Worm (Caenorhabditis elegans) whole organism, L4 larva: Measurements from ENCODE around the gene Y43F8A.1.

Source experiments
- F37D6.2 ChIP-seq: sonication (generic microtip); optimal IDR thresholded peaks from 2 replicates; lab custom pipeline; 2016; ENCODE audit warnings: mild to moderate bottlenecking, missing genetic modification characterization, missing compliant biosample characterization
- F44E2.7 ChIP-seq: fragments of 200-800 bp; sonication (Bioruptor generic); IDR thresholded peaks from 2 replicates; pipeline ENCODE4 v2.1.2; 2022; ENCODE audit warnings: missing genetic modification characterization, missing compliant biosample characterization
- F49E8.2 ChIP-seq: sonication (generic microtip); optimal IDR thresholded peaks from 2 replicates; lab custom pipeline; 2016; ENCODE audit warnings: missing compliant biosample characterization, mild to moderate bottlenecking, missing genetic modification characterization, borderline replicate concordance
- T26A8.4 ChIP-seq: fragments of 200-800 bp; sonication (Bioruptor generic); IDR thresholded peaks from 2 replicates; pipeline ENCODE4 v1.3.6; 2022; ENCODE audit warnings: missing genetic modification characterization, missing compliant biosample characterization
- Y105C5A.15 ChIP-seq: fragments of 200-800 bp; sonication (Bioruptor generic); IDR thresholded peaks from 2 replicates; pipeline ENCODE4 v1.3.6; 2022; ENCODE audit warnings: missing genetic modification characterization, missing compliant biosample characterization
- aha-1 ChIP-seq: fragments of 150-350 bp; peaks from one replicate; lab custom pipeline; 2014; ENCODE audit warnings: missing biosample characterization, missing genetic modification characterization
- aly-2 ChIP-seq: sonication (generic microtip); optimal IDR thresholded peaks from 2 replicates; lab custom pipeline; 2018; ENCODE audit warnings: missing biosample characterization, missing genetic modification characterization
- attf-4 ChIP-seq: sonication (generic microtip); optimal IDR thresholded peaks from 3 replicates; lab custom pipeline; 2017; ENCODE audit warnings: missing biosample characterization, missing genetic modification characterization
- ceh-20 ChIP-seq: fragments of 200-800 bp; sonication (Bioruptor generic); IDR thresholded peaks from 2 replicates; pipeline ENCODE4 v1.3.6; 2022; ENCODE audit warnings: missing genetic modification reagents, missing genetic modification characterization, missing compliant biosample characterization
- ceh-82 ChIP-seq: sonication (generic microtip); optimal IDR thresholded peaks from 2 replicates; lab custom pipeline; 2017; ENCODE audit warnings: missing biosample characterization, missing genetic modification characterization
- ces-1 ChIP-seq: fragments of 150-350 bp; sonication (generic microtip); optimal IDR thresholded peaks from 4 replicates; lab custom pipeline; 2014; ENCODE audit warnings: missing biosample characterization, missing genetic modification reagents, missing genetic modification characterization
- ctbp-1 ChIP-seq: fragments of 200-800 bp; sonication (Bioruptor generic); IDR thresholded peaks from 2 replicates; pipeline ENCODE4 v1.3.6; 2022; ENCODE audit warnings: missing genetic modification reagents, missing genetic modification characterization, missing compliant biosample characterization
- daf-16 ChIP-seq, 3 experiments: sonication (generic microtip); optimal IDR thresholded peaks; 2 replicates each; lab custom pipeline; 2016 to 2017; ENCODE audit warnings: missing genetic modification characterization in 3 of 3, missing genetic modification reagents in 3 of 3, mild to moderate bottlenecking in 2 of 3, missing compliant biosample characterization in 2 of 3, missing biosample characterization in 1 of 3, moderate library complexity in 1 of 3
- dmd-6 ChIP-seq: fragments of 200-800 bp; sonication (Bioruptor generic); IDR thresholded peaks from 2 replicates; pipeline ENCODE4 v1.3.6; 2022; ENCODE audit warnings: missing genetic modification reagents, missing genetic modification characterization, missing compliant biosample characterization
- dmd-9 ChIP-seq: fragments of 200-800 bp; sonication (Bioruptor generic); IDR thresholded peaks from 2 replicates; pipeline ENCODE4 v1.3.6; 2022; ENCODE audit warnings: missing genetic modification reagents, missing genetic modification characterization, missing compliant biosample characterization
- duxl-1 ChIP-seq: sonication (generic microtip); optimal IDR thresholded peaks from 2 replicates; lab custom pipeline; 2016; ENCODE audit warnings: mild to moderate bottlenecking, missing genetic modification characterization, moderate library complexity, missing compliant biosample characterization; ENCODE audit not compliant: poor library complexity
- dve-1 ChIP-seq: sonication (generic microtip); optimal IDR thresholded peaks from 2 replicates; lab custom pipeline; 2017; ENCODE audit warnings: antibody characterized with exemption, mild to moderate bottlenecking, missing genetic modification characterization, missing compliant biosample characterization; ENCODE audit not compliant: insufficient read depth
- egl-43 ChIP-seq: fragments of 200-800 bp; sonication (Bioruptor generic); IDR thresholded peaks from 2 replicates; pipeline ENCODE4 v1.3.6; 2022; ENCODE audit warnings: missing genetic modification reagents, missing genetic modification characterization, missing compliant biosample characterization
- fkh-10 ChIP-seq: fragments of 150-350 bp; optimal IDR thresholded peaks from 2 replicates; lab custom pipeline; 2014; ENCODE audit warnings: missing biosample characterization, missing genetic modification reagents, missing genetic modification characterization
- hlh-11 ChIP-seq: fragments of 200-800 bp; sonication (Bioruptor generic); optimal IDR thresholded peaks from 2 replicates; lab custom pipeline; 2018; ENCODE audit warnings: mild to moderate bottlenecking, missing genetic modification characterization, missing compliant biosample characterization
- hmg-1.1 ChIP-seq: fragments of 200-800 bp; sonication (Bioruptor generic); IDR thresholded peaks from 2 replicates; pipeline ENCODE4 v1.3.6; 2022; ENCODE audit warnings: missing genetic modification reagents, missing genetic modification characterization, missing compliant biosample characterization
- lin-13 ChIP-seq: fragments of 150-350 bp; optimal IDR thresholded peaks from 2 replicates; lab custom pipeline; 2014; ENCODE audit warnings: missing biosample characterization, missing genetic modification reagents, missing genetic modification characterization
- lin-29 ChIP-seq: fragments of 200-800 bp; sonication (Bioruptor generic); IDR thresholded peaks from 2 replicates; pipeline ENCODE4 v1.3.6; 2022; ENCODE audit warnings: missing genetic modification reagents, missing genetic modification characterization, missing compliant biosample characterization
- lir-3 ChIP-seq: sonication (generic microtip); optimal IDR thresholded peaks from 2 replicates; lab custom pipeline; 2016; ENCODE audit warnings: mild to moderate bottlenecking, missing genetic modification characterization, missing compliant biosample characterization
- madf-5 ChIP-seq, 2 experiments: fragments of 200-800 bp; sonication (Bioruptor generic); IDR thresholded peaks; 2 replicates each; pipeline ENCODE4 v1.3.6; 2022; ENCODE audit warnings: missing compliant biosample characterization in 2 of 2, missing genetic modification characterization in 2 of 2
- mep-1 ChIP-seq: fragments of 150-350 bp; sonication (generic microtip); optimal IDR thresholded peaks from 3 replicates; lab custom pipeline; 2014; ENCODE audit warnings: missing biosample characterization, missing genetic modification characterization
- nhr-28 ChIP-seq: fragments of 150-350 bp; optimal IDR thresholded peaks from 2 replicates; lab custom pipeline; 2014; ENCODE audit warnings: missing biosample characterization, missing genetic modification characterization
- nhr-42 ChIP-seq: fragments of 200-800 bp; sonication (Bioruptor generic); IDR thresholded peaks from 2 replicates; pipeline ENCODE4 v1.3.6; 2022; ENCODE audit warnings: missing genetic modification characterization, missing compliant biosample characterization
- nhr-48 ChIP-seq: sonication (generic microtip); optimal IDR thresholded peaks from 2 replicates; lab custom pipeline; 2016; ENCODE audit warnings: mild to moderate bottlenecking, missing genetic modification characterization, missing compliant biosample characterization
- nhr-77 ChIP-seq: fragments of 150-350 bp; optimal IDR thresholded peaks from 2 replicates; lab custom pipeline; 2014; ENCODE audit warnings: missing biosample characterization, missing genetic modification characterization
- pha-4 ChIP-seq, 2 experiments: fragments of 150-350 bp in 1 of 2; fragments of 200-800 bp in 1 of 2; sonication (Bioruptor generic) in 1 of 2; IDR thresholded peaks in 1 of 2; optimal IDR thresholded peaks in 1 of 2; 2 replicates each; pipeline versions ENCODE4 v1.3.6 to Lab custom; 2014 to 2022; ENCODE audit warnings: missing genetic modification characterization in 2 of 2, missing genetic modification reagents in 2 of 2, missing biosample characterization in 1 of 2, missing compliant biosample characterization in 1 of 2
- php-3 ChIP-seq: fragments of 200-800 bp; sonication (Bioruptor generic); IDR thresholded peaks from 2 replicates; pipeline ENCODE4 v1.3.6; 2022; ENCODE audit warnings: missing genetic modification reagents, missing genetic modification characterization, missing compliant biosample characterization
- pqm-1 ChIP-seq: sonication (generic microtip); optimal IDR thresholded peaks from 2 replicates; lab custom pipeline; 2017; ENCODE audit warnings: missing biosample characterization, missing genetic modification characterization
- saeg-2 ChIP-seq: fragments of 200-800 bp; sonication (Bioruptor generic); IDR thresholded peaks from 2 replicates; pipeline ENCODE4 v1.3.6; 2022; ENCODE audit warnings: missing genetic modification reagents, missing genetic modification characterization, missing compliant biosample characterization
- sdz-12 ChIP-seq: fragments of 200-800 bp; sonication (Bioruptor generic); optimal IDR thresholded peaks from 2 replicates; lab custom pipeline; 2018; ENCODE audit warnings: mild to moderate bottlenecking, missing genetic modification characterization, missing compliant biosample characterization
- set-16 ChIP-seq: fragments of 200-800 bp; sonication (Bioruptor generic); IDR thresholded peaks from 2 replicates; pipeline ENCODE4 v1.3.6; 2022; ENCODE audit warnings: missing genetic modification reagents, missing genetic modification characterization, missing compliant biosample characterization
- spr-1 ChIP-seq: sonication (generic microtip); optimal IDR thresholded peaks from 2 replicates; lab custom pipeline; 2016; ENCODE audit warnings: mild to moderate bottlenecking, missing genetic modification characterization, missing compliant biosample characterization
- spr-3 ChIP-seq: fragments of 200-800 bp; sonication (Bioruptor generic); optimal IDR thresholded peaks from 2 replicates; lab custom pipeline; 2018; ENCODE audit warnings: mild to moderate bottlenecking, missing genetic modification characterization, missing compliant biosample characterization
- unc-62 ChIP-seq, 3 experiments: fragments of 150-350 bp in 1 of 3; sonication (generic microtip); optimal IDR thresholded peaks in 2 of 3; peaks in 1 of 3; 1 replicate in 1 of 3; 2 replicates in 2 of 3; lab custom pipeline; 2014 to 2017; ENCODE audit warnings: missing biosample characterization in 3 of 3, missing genetic modification characterization in 3 of 3, missing genetic modification reagents in 3 of 3, missing genotype in 1 of 3
- zag-1 ChIP-seq: fragments of 150-350 bp; optimal IDR thresholded peaks from 2 replicates; lab custom pipeline; 2014; ENCODE audit warnings: missing biosample characterization, missing genetic modification characterization
- ztf-7 ChIP-seq: fragments of 150-350 bp; optimal IDR thresholded peaks from 2 replicates; lab custom pipeline; 2014; ENCODE audit warnings: missing biosample characterization, missing genetic modification characterization

The Y43F8A.1 gene

ce11 chrV:19402855-19403254 is 32.6 kb downstream of the Y43F8A.1 start, which contains the start of gene C25F9.12:
Gene C25F9.12, minus strand, starts transcription at chrV:19402955.
- TF ChIP-seq ztf-7 = no peak
- no peak for TF ChIP-seq pha-4 (GFP tag; IDR thresholded peaks at IDR 0.05; lab: Robert Waterston, UW)
- no peak for TF ChIP-seq pha-4 (tag; optimal IDR thresholded peaks at IDR 0.05; lab: Kevin White, UChicago)
- no peak for TF ChIP-seq mep-1
- no peak for TF ChIP-seq aly-2 (tag; lab: Kevin White, UChicago)
- no peak for TF ChIP-seq aha-1 (tag; lab: Kevin White, UChicago)
- no peak for TF ChIP-seq Y105C5A.15 (GFP tag; lab: Robert Waterston, UW)
- TF ChIP-seq nhr-28 (tag; lab: Kevin White, UChicago) = no peak

ce11 chrV:19403619-19404018 is 33.3 kb downstream of the Y43F8A.1 start:
- TF ChIP-seq ceh-82 (tag; lab: Kevin White, UChicago) = no peak
- TF ChIP-seq aha-1 (tag; lab: Kevin White, UChicago) = peak; percentile 60
- no peak for TF ChIP-seq nhr-77 (tag; lab: Kevin White, UChicago)
- TF ChIP-seq, all 104 proteins: peak for 1

- TF ChIP-seq egl-43 (GFP tag; lab: Robert Waterston, UW) (no peak), hmg-1.1 (no peak), pqm-1 (peak; percentile 62), php-3 (GFP tag; lab: Robert Waterston, UW) (no peak), dve-1 (tag; lab: Kevin White, UChicago) (peak; percentile 18), hlh-11 (tag; lab: Kevin White, UChicago) (peak; percentile 28), aha-1 (tag; lab: Kevin White, UChicago) (peak; percentile 39), saeg-2 (no peak), unc-62 (GFP tag; optimal IDR thresholded peaks at IDR 0.05 in 1 of 2; lab: Kevin White, UChicago) (peak in 1 of 2 experiments; percentile 2), unc-62 (tag; optimal IDR thresholded peaks at IDR 0.05; lab: Kevin White, UChicago) (no peak), nhr-28 (tag; lab: Kevin White, UChicago) (peak; percentile 63), daf-16 (GFP tag; optimal IDR thresholded peaks at IDR 0.05; lab: Kevin White, UChicago) (no peak), daf-16 (tag; optimal IDR thresholded peaks at IDR 0.05; lab: Kevin White, UChicago) (peak; percentile 65), dmd-6 (GFP tag; lab: Robert Waterston, UW) (peak; percentile 55)
Measured at ce11 chrV:19405276-19405815, 35.1 kb downstream of the Y43F8A.1 start, which contains the start of the genes C25F9.6 and C25F9.10. Gene C25F9.6, minus strand, starts transcription at chrV:19405326. Gene C25F9.10, plus strand, starts transcription at chrV:19405729.

ce11 chrV:19410663-19411062 is 40.4 kb downstream of the Y43F8A.1 start, which contains the start of gene C25F9.5:
Gene C25F9.5, minus strand, starts transcription at chrV:19410857.
- TF ChIP-seq F44E2.7 (GFP tag; lab: Robert Waterston, UW) = no peak
- peak; percentile 53; the same call in 1 of the 2 replicates for TF ChIP-seq dmd-6 (GFP tag; lab: Robert Waterston, UW)
- TF ChIP-seq ctbp-1 (GFP tag; lab: Robert Waterston, UW) = no peak
- no peak for TF ChIP-seq set-16 (GFP tag; lab: Robert Waterston, UW)
- TF ChIP-seq nhr-48 = no peak
- TF ChIP-seq zag-1 = no peak
- TF ChIP-seq pqm-1 = peak; percentile 87
- TF ChIP-seq sdz-12 (GFP tag; lab: Kevin White, UChicago) = no peak
- no peak for TF ChIP-seq F49E8.2
- TF ChIP-seq spr-1 (tag; lab: Kevin White, UChicago) = no peak
- no peak for TF ChIP-seq attf-4 (tag; lab: Kevin White, UChicago)
- peak; percentile 12 for TF ChIP-seq duxl-1 (tag; lab: Kevin White, UChicago)
- peak; percentile 47 for TF ChIP-seq nhr-28 (tag; lab: Kevin White, UChicago)
- no peak for TF ChIP-seq T26A8.4 (GFP tag; lab: Robert Waterston, UW)
- no peak for TF ChIP-seq ceh-20 (GFP tag; lab: Robert Waterston, UW)
- TF ChIP-seq ces-1 (GFP tag; lab: Kevin White, UChicago) = no peak
- no peak for TF ChIP-seq F37D6.2 (tag; lab: Kevin White, UChicago)
- TF ChIP-seq lir-3 (tag; lab: Kevin White, UChicago) = no peak
- TF ChIP-seq fkh-10 = no peak
- no peak for TF ChIP-seq lin-29 (GFP tag; lab: Robert Waterston, UW)
- no peak for TF ChIP-seq dmd-9
- TF ChIP-seq madf-5 (GFP tag; IDR thresholded peaks at IDR 0.05; lab: Robert Waterston, UW) = no peak
- TF ChIP-seq daf-16 (GFP tag; optimal IDR thresholded peaks at IDR 0.05; lab: Kevin White, UChicago) = no peak
- TF ChIP-seq daf-16 (tag; optimal IDR thresholded peaks at IDR 0.05; lab: Kevin White, UChicago) = peak; percentile 66
- TF ChIP-seq nhr-42 (GFP tag; lab: Robert Waterston, UW) = no peak
- no peak for TF ChIP-seq spr-3 (GFP tag; lab: Kevin White, UChicago)
- peak; percentile 56 for TF ChIP-seq dve-1 (tag; lab: Kevin White, UChicago)
- no peak for TF ChIP-seq egl-43 (GFP tag; lab: Robert Waterston, UW)
- TF ChIP-seq lin-13 (GFP tag; lab: Kevin White, UChicago) = no peak
- peak; percentile 48 for TF ChIP-seq hlh-11 (tag; lab: Kevin White, UChicago)
